Fruit fly (Drosophila melanogaster) whole organism, adult: ENCODE data around the gene pHCl-2.

Source experiments
- CG11617 ChIP-seq: fragments of 200-800 bp; sonication (Bioruptor generic); optimal IDR thresholded peaks from 2 replicates; lab custom pipeline; 2017; ENCODE audit warnings: mild to moderate bottlenecking, missing biosample characterization, missing genetic modification reagents, missing genetic modification characterization
- CG12768 ChIP-seq: fragments of 200-800 bp; sonication (Bioruptor generic); optimal IDR thresholded peaks from 2 replicates; lab custom pipeline; 2017; ENCODE audit warnings: missing biosample characterization, missing genetic modification characterization, mild to moderate bottlenecking, moderate library complexity, missing genetic modification reagents
- CG14711 ChIP-seq: fragments of 200-800 bp; sonication (Bioruptor generic); optimal IDR thresholded peaks from 2 replicates; lab custom pipeline; 2018; ENCODE audit warnings: missing biosample characterization, mild to moderate bottlenecking, missing genetic modification characterization, moderate library complexity
- CG1620 ChIP-seq: fragments of 200-800 bp; sonication (Bioruptor generic); optimal IDR thresholded peaks from 2 replicates; lab custom pipeline; 2016; ENCODE audit warnings: missing biosample characterization, missing genetic modification characterization
- CG33017 ChIP-seq: fragments of 200-800 bp; sonication (Bioruptor generic); optimal IDR thresholded peaks from 2 replicates; lab custom pipeline; 2018; ENCODE audit warnings: missing biosample characterization, mild to moderate bottlenecking, missing genetic modification characterization, moderate library complexity
- CG5204 ChIP-seq: fragments of 200-800 bp; sonication (Bioruptor generic); optimal IDR thresholded peaks from 2 replicates; lab custom pipeline; 2016; ENCODE audit warnings: missing biosample characterization, missing genetic modification characterization
- CG7045 ChIP-seq: fragments of 200-800 bp; sonication (Bioruptor generic); optimal IDR thresholded peaks from 2 replicates; lab custom pipeline; 2017; ENCODE audit warnings: missing biosample characterization, mild to moderate bottlenecking, missing genetic modification characterization
- CG7101 ChIP-seq: fragments of 200-800 bp; sonication (Bioruptor generic); optimal IDR thresholded peaks from 2 replicates; lab custom pipeline; 2018; ENCODE audit warnings: missing biosample characterization, mild to moderate bottlenecking, missing genetic modification characterization, moderate library complexity
- Clk ChIP-seq: fragments of 200-800 bp; sonication (Bioruptor generic); optimal IDR thresholded peaks from 2 replicates; lab custom pipeline; 2017; ENCODE audit warnings: missing biosample characterization, missing genetic modification characterization
- Crg-1 ChIP-seq: fragments of 200-800 bp; sonication (Bioruptor generic); optimal IDR thresholded peaks from 2 replicates; lab custom pipeline; 2016; ENCODE audit warnings: missing biosample characterization, missing genetic modification characterization
- Hr96 ChIP-seq: fragments of 200-800 bp; sonication (Bioruptor generic); optimal IDR thresholded peaks from 2 replicates; lab custom pipeline; 2016; ENCODE audit warnings: missing biosample characterization, missing genetic modification characterization
- Mnt ChIP-seq: fragments of 200-800 bp; sonication (Bioruptor generic); optimal IDR thresholded peaks from 2 replicates; lab custom pipeline; 2016; ENCODE audit warnings: missing biosample characterization, mild to moderate bottlenecking, missing genetic modification characterization
- bab1 ChIP-seq: fragments of 200-800 bp; sonication (Bioruptor generic); optimal IDR thresholded peaks from 3 replicates; lab custom pipeline; 2019; ENCODE audit warnings: missing biosample characterization, mild to moderate bottlenecking, missing genetic modification characterization, moderate library complexity
- cic ChIP-seq: fragments of 200-800 bp; sonication (Bioruptor generic); optimal IDR thresholded peaks from 2 replicates; lab custom pipeline; 2017; ENCODE audit warnings: missing biosample characterization, mild to moderate bottlenecking, missing genetic modification characterization, moderate library complexity
- cnc ChIP-seq, 2 experiments: fragments of >200 bp; optimal IDR thresholded peaks; 2 replicates each; lab custom pipeline; 2017
- kay ChIP-seq: fragments of 200-800 bp; sonication (Bioruptor generic); peaks from one replicate; lab custom pipeline; 2016; ENCODE audit warnings: missing biosample characterization, missing genetic modification characterization, borderline replicate concordance
- ovo ChIP-seq: fragments of 200-800 bp; sonication (Bioruptor generic); optimal IDR thresholded peaks from 2 replicates; lab custom pipeline; 2016; ENCODE audit warnings: missing biosample characterization, missing genetic modification characterization
- pad ChIP-seq: fragments of 200-800 bp; sonication (Bioruptor generic); optimal IDR thresholded peaks from 3 replicates; lab custom pipeline; 2017; ENCODE audit warnings: missing biosample characterization, missing genetic modification characterization, mild to moderate bottlenecking, moderate library complexity, missing genetic modification reagents
- tj ChIP-seq: fragments of 200-800 bp; sonication (Bioruptor generic); optimal IDR thresholded peaks from 3 replicates; lab custom pipeline; 2017; ENCODE audit warnings: missing biosample characterization, mild to moderate bottlenecking, missing genetic modification characterization, moderate library complexity
- toe ChIP-seq: fragments of 200-800 bp; sonication (Bioruptor generic); optimal IDR thresholded peaks from 2 replicates; lab custom pipeline; 2016; ENCODE audit warnings: missing biosample characterization, missing genetic modification characterization

pHCl-2 gene

dm6 chr3R:31329809-31330208 lies 24.6 kb upstream of the pHCl-2 start:
- TF ChIP-seq ovo (no peak), cnc (optimal IDR thresholded peaks at IDR 0.05; lab: Kevin White, UChicago) (no peak), toe (GFP tag; lab: Kevin White, UChicago) (no peak), CG11617 (no peak), Mnt (GFP tag; lab: Kevin White, UChicago) (no peak), pad (GFP tag; lab: Kevin White, UChicago) (no peak), CG7101 (tag; lab: Kevin White, UChicago) (no peak), CG7045 (peak; percentile 0), Hr96 (GFP tag; lab: Kevin White, UChicago) (peak; percentile 20), CG12768 (peak; percentile 8), bab1 (no peak), CG33017 (tag; lab: Kevin White, UChicago) (no peak), Clk (GFP tag; lab: Kevin White, UChicago) (peak; percentile 10), cic (GFP tag; lab: Kevin White, UChicago) (no peak), kay (GFP tag; lab: Kevin White, UChicago) (no peak), CG14711 (tag; lab: Kevin White, UChicago) (no peak), CG5204 (peak; percentile 24), CG1620 (GFP tag; lab: Kevin White, UChicago) (no peak), Crg-1 (GFP tag; lab: Kevin White, UChicago) (no peak), tj (GFP tag; lab: Kevin White, UChicago) (no peak)

- TF ChIP-seq CG1620 (GFP tag; lab: Kevin White, UChicago) (no peak), pad (GFP tag; lab: Kevin White, UChicago) (no peak), cnc (optimal IDR thresholded peaks at IDR 0.05; lab: Kevin White, UChicago) (no peak), Hr96 (GFP tag; lab: Kevin White, UChicago) (no peak), CG5204 (no peak), CG11617 (no peak), CG7101 (tag; lab: Kevin White, UChicago) (no peak), CG33017 (tag; lab: Kevin White, UChicago) (no peak)
Observed at dm6 chr3R:31325055-31325454, 19.9 kb upstream of the pHCl-2 start.

dm6 chr3R:31324474-31324873 lies 19.3 kb upstream of the pHCl-2 start:
- TF ChIP-seq CG7045 (no peak), Hr96 (GFP tag; lab: Kevin White, UChicago) (no peak), cnc (optimal IDR thresholded peaks at IDR 0.05; lab: Kevin White, UChicago) (no peak), tj (GFP tag; lab: Kevin White, UChicago) (no peak), kay (GFP tag; lab: Kevin White, UChicago) (no peak), CG5204 (no peak), CG7101 (tag; lab: Kevin White, UChicago) (no peak), Clk (GFP tag; lab: Kevin White, UChicago) (no peak)

DNA sequence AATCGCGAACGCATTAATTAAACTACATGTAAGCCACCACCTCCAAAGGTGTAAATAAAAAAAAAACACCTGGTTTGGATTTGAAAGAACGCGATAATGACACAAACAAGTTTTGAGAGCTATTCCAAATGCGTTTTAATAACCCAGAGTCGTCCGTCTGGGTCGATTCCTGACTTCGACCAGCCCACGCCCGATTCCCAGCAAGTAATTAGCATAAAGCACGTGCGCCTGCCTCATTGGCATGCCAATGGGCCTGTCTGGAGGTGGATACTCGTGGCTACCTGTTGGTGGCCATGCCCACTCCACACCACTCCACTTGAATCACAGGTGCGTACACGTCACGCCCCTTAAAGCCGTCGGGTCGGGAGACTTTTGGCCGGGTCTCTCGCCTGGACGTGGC lies 17.1 kb upstream of the pHCl-2 start:
- TF ChIP-seq tj (GFP tag; lab: Kevin White, UChicago) (no peak), Mnt (GFP tag; lab: Kevin White, UChicago) (no peak), CG5204 (no peak), CG11617 (no peak), Hr96 (GFP tag; lab: Kevin White, UChicago) (no peak), Clk (GFP tag; lab: Kevin White, UChicago) (no peak), pad (GFP tag; lab: Kevin White, UChicago) (no peak), CG14711 (tag; lab: Kevin White, UChicago) (no peak), CG1620 (GFP tag; lab: Kevin White, UChicago) (no peak), CG7045 (no peak), cnc (optimal IDR thresholded peaks at IDR 0.05; lab: Kevin White, UChicago) (no peak), kay (GFP tag; lab: Kevin White, UChicago) (no peak)

dm6 chr3R:31321410-31321809 lies 16.2 kb upstream of the pHCl-2 start:
- TF ChIP-seq tj (GFP tag; lab: Kevin White, UChicago), result peak; percentile 13
- no peak for TF ChIP-seq cnc (optimal IDR thresholded peaks at IDR 0.05; lab: Kevin White, UChicago)

DNA sequence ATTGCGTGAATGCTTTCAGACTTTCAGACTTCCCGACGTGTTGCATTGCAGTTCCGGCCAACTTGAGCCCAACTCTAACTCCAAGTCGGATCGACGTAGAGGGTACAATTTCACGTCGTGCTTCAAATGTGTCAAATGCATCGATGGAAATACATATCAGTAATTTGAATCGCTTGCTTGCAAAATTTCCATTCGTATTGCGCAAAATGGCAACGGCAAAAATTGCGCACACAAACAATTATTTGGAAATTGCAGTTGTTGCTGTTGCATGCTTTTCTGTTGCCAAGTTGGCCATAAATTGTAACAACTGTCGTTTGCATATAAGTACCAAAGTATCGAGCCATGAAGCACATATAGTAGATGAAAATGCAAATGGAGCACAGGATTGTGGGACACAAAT lies 15.3 kb upstream of the pHCl-2 start:
- TF ChIP-seq bab1 (no peak), tj (GFP tag; lab: Kevin White, UChicago) (peak; percentile 94), CG7045 (no peak)

dm6 chr3R:31319426-31320221 lies 14.4 kb upstream of the pHCl-2 start:
- TF ChIP-seq tj (GFP tag; lab: Kevin White, UChicago), result peak; percentile 87
- TF ChIP-seq CG5204, result no peak
